Worm (Caenorhabditis elegans) whole organism, early embryonic: ENCODE measurements around the gene T04F8.7.

Source experiments
- B0310.2 ChIP-seq: sonication (generic microtip); optimal IDR thresholded peaks from 2 replicates; lab custom pipeline; 2016; ENCODE audit warnings: mild to moderate bottlenecking, missing genetic modification characterization, missing compliant biosample characterization
- F13C5.2 ChIP-seq: sonication (generic microtip); optimal IDR thresholded peaks from 2 replicates; lab custom pipeline; 2017; ENCODE audit warnings: mild to moderate bottlenecking, missing genetic modification characterization, inconsistent platforms, missing compliant biosample characterization
- ama-1 ChIP-seq: fragments of 150-350 bp; optimal IDR thresholded peaks from 2 replicates; lab custom pipeline; 2014
- ceh-13 ChIP-seq: fragments of 200-800 bp; sonication (Bioruptor generic); optimal IDR thresholded peaks from 2 replicates; lab custom pipeline; 2018; ENCODE audit warnings: mild to moderate bottlenecking, missing genetic modification characterization, missing compliant biosample characterization
- ceh-36 ChIP-seq: sonication (generic microtip); optimal IDR thresholded peaks from 2 replicates; lab custom pipeline; 2016; ENCODE audit warnings: missing genetic modification characterization, inconsistent platforms, missing compliant biosample characterization
- ets-7 ChIP-seq: sonication (generic microtip); optimal IDR thresholded peaks from 2 replicates; lab custom pipeline; 2016; ENCODE audit warnings: missing genotype, missing genetic modification characterization, missing compliant biosample characterization
- flt-1 ChIP-seq: fragments of 200-800 bp; sonication (Bioruptor generic); IDR thresholded peaks from 2 replicates; pipeline ENCODE4 v1.3.6; 2022; ENCODE audit warnings: missing genetic modification characterization, missing compliant biosample characterization
- hmbx-1 ChIP-seq: sonication (generic microtip); optimal IDR thresholded peaks from 2 replicates; lab custom pipeline; 2016; ENCODE audit warnings: mild to moderate bottlenecking, missing genetic modification characterization, missing compliant biosample characterization
- hmg-4 ChIP-seq: fragments of 200-800 bp; sonication (Bioruptor generic); optimal IDR thresholded peaks from 2 replicates; lab custom pipeline; 2018; ENCODE audit warnings: mild to moderate bottlenecking, missing genetic modification characterization, missing compliant biosample characterization
- hnd-1 ChIP-seq: sonication (generic microtip); optimal IDR thresholded peaks from 2 replicates; lab custom pipeline; 2016; ENCODE audit warnings: missing genetic modification characterization, missing compliant biosample characterization
- sea-1 ChIP-seq: fragments of 200-800 bp; sonication (Bioruptor generic); conservative IDR thresholded peaks from 2 replicates; pipeline ENCODE4 v1.3.6; 2022; ENCODE audit warnings: missing genetic modification characterization, missing compliant biosample characterization
- tbx-11 ChIP-seq: fragments of 200-800 bp; sonication (Bioruptor generic); IDR thresholded peaks from 2 replicates; pipeline ENCODE4 v1.3.6; 2022; ENCODE audit warnings: missing genetic modification characterization, missing compliant biosample characterization
- tbx-37 ChIP-seq: fragments of 200-800 bp; sonication (Bioruptor generic); conservative IDR thresholded peaks from 2 replicates; pipeline ENCODE4 v1.3.6; 2022; ENCODE audit warnings: missing genetic modification reagents, missing genetic modification characterization, missing compliant biosample characterization
- tra-4 ChIP-seq: sonication (generic microtip); optimal IDR thresholded peaks from 2 replicates; lab custom pipeline; 2017; ENCODE audit warnings: missing genetic modification characterization, missing compliant biosample characterization

DNA sequence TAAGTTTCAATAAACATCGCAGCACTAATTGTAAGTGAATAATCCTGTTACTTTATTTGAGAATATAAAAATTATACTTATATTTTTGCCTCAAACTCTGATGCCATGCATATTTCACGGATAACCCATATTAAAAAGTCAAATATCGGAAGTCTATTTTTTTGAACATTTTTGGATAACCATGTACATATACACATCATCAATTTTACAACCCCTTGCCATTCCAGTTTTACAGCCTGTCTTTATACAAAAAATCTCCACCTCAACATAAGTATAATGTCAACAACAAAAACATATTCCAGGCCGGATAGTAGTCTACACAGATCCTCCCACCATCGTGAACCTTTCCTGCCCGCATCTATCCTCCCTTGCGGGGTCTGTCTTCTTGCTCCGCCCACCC is 3.5 kb upstream of the T04F8.7 start, which contains the start of gene hnd-1:
- TF ChIP-seq hmbx-1 (tag; lab: Kevin White, UChicago): no peak
- TF ChIP-seq ceh-36: no peak
- TF ChIP-seq ceh-13 (GFP tag; lab: Kevin White, UChicago): no peak
- no peak for TF ChIP-seq ama-1 (lab: Kevin White, UChicago)
- no peak for TF ChIP-seq flt-1 (GFP tag; lab: Robert Waterston, UW)
- no peak for TF ChIP-seq tbx-37 (GFP tag; lab: Robert Waterston, UW)
- TF ChIP-seq tbx-11 (GFP tag; lab: Robert Waterston, UW): no peak
- TF ChIP-seq sea-1 (GFP tag; lab: Robert Waterston, UW): no peak
- TF ChIP-seq F13C5.2: no peak
- TF ChIP-seq hmg-4 (GFP tag; lab: Kevin White, UChicago): no peak
- TF ChIP-seq tra-4 (tag; lab: Kevin White, UChicago): no peak
- no peak for TF ChIP-seq hnd-1 (tag; lab: Kevin White, UChicago)
- no peak for TF ChIP-seq B0310.2 (tag; lab: Kevin White, UChicago)
- TF ChIP-seq ets-7: no peak
